Worm (Caenorhabditis elegans) whole organism, young adult: Measurements from ENCODE around the gene tag-164.

Experiments used
- Y67H2A.10 ChIP-seq: fragments of 200-800 bp; sonication (Bioruptor generic); conservative IDR thresholded peaks from 2 replicates; pipeline ENCODE4 v1.3.6; 2022; ENCODE audit warnings: missing genetic modification reagents, missing genetic modification characterization, missing compliant biosample characterization
- ama-1 ChIP-seq, 3 experiments: fragments of 150-350 bp in 1 of 3; sonication (generic microtip) in 2 of 3; optimal IDR thresholded peaks; 2 replicates each; lab custom pipeline; 2014 to 2018; ENCODE audit warnings: missing biosample characterization in 2 of 3, missing genetic modification characterization in 2 of 3, missing genetic modification reagents in 2 of 3
- attf-3 ChIP-seq: fragments of 200-800 bp; sonication (Bioruptor generic); conservative IDR thresholded peaks from 2 replicates; pipeline ENCODE4 v1.3.6; 2022; ENCODE audit warnings: missing genetic modification reagents, missing genetic modification characterization, missing compliant biosample characterization
- attf-6 ChIP-seq: fragments of 200-800 bp; sonication (Bioruptor generic); IDR thresholded peaks from 2 replicates; pipeline ENCODE4 v1.3.6; 2022; ENCODE audit warnings: missing genetic modification reagents, missing genetic modification characterization, missing compliant biosample characterization
- die-1 ChIP-seq: sonication (generic microtip); optimal IDR thresholded peaks from 2 replicates; lab custom pipeline; 2016; ENCODE audit warnings: missing genotype, mild to moderate bottlenecking, missing genetic modification characterization, missing compliant biosample characterization
- dpl-1 ChIP-seq: fragments of 150-350 bp; optimal IDR thresholded peaks from 2 replicates; lab custom pipeline; 2014; ENCODE audit warnings: missing biosample characterization, missing genetic modification reagents, missing genetic modification characterization
- unc-62 ChIP-seq: fragments of 150-350 bp; optimal IDR thresholded peaks from 2 replicates; lab custom pipeline; 2014; ENCODE audit warnings: missing biosample characterization, missing genetic modification reagents, missing genetic modification characterization

DNA sequence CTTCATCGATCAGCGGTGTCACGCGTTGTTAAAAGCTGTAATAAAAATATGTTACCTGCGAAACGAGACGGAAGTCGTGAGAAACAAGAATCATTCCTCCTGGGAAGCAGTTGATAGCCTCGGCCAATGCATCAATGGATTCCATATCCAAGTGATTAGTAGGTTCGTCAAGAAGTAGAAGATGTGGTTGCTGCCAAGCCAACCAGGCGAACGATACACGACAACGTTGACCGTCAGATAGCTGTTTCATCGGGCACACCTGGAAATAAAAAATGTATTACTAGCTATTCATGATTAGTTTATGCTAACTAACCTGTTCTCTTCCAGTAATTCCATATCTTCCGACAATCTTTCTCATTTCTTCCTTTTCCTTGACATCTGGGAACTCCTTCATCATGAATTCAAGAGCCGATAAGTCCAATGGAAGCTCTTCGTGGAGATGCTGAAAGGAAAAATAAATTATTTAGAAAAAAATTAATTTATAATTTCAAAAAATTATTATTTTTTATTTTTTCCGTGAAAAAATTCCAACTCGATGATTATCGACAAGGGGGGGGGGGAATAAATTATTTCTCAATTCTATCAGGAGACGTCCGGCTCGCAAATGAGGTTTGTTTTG is at the start of gene tag-164:
- TF ChIP-seq ama-1 (optimal IDR thresholded peaks at IDR 0.05; lab: Kevin White, UChicago) (no peak), ama-1 (GFP tag; optimal IDR thresholded peaks at IDR 0.05; lab: Kevin White, UChicago) (no peak), dpl-1 (no peak), die-1 (tag; lab: Kevin White, UChicago) (no peak), attf-6 (GFP tag; lab: Robert Waterston, UW) (no peak), Y67H2A.10 (GFP tag; lab: Robert Waterston, UW) (no peak), attf-3 (no peak), unc-62 (GFP tag; lab: Kevin White, UChicago) (no peak)
